Fruit fly (Drosophila melanogaster) whole organism, embryonic: ENCODE results near the gene RpL4.

Experiments used
- BEAF-32 ChIP-seq: fragments of 200-800 bp; sonication (Bioruptor generic); optimal IDR thresholded peaks from 3 replicates; lab custom pipeline; 2017; ENCODE audit warnings: missing biosample characterization, missing genetic modification characterization, mild to moderate bottlenecking, moderate library complexity, missing genetic modification reagents
- CG1024 ChIP-seq: fragments of 200-800 bp; sonication (Bioruptor generic); IDR thresholded peaks from 2 replicates; pipeline ENCODE4 v1.3.6; 2022; ENCODE audit warnings: missing biosample characterization, missing genetic modification characterization
- CG11085 ChIP-seq: fragments of 200-800 bp; sonication (Bioruptor generic); IDR thresholded peaks from 2 replicates; pipeline ENCODE4 v1.3.6; 2022; ENCODE audit warnings: missing biosample characterization, missing genetic modification characterization
- CG11560 ChIP-seq: fragments of 200-800 bp; sonication (Bioruptor generic); IDR thresholded peaks from 3 replicates; pipeline ENCODE4 v1.3.6; 2022; ENCODE audit warnings: missing biosample characterization, missing genetic modification characterization
- CG11696 ChIP-seq: fragments of 200-800 bp; sonication (Bioruptor generic); IDR thresholded peaks from 2 replicates; pipeline ENCODE4 v1.3.6; 2022; ENCODE audit warnings: missing biosample characterization, missing genetic modification characterization
- CG12391 ChIP-seq: fragments of 200-800 bp; sonication (Bioruptor generic); optimal IDR thresholded peaks from 3 replicates; lab custom pipeline; 2018; ENCODE audit warnings: missing biosample characterization, mild to moderate bottlenecking, missing genetic modification characterization, moderate library complexity
- CG13424 ChIP-seq: fragments of 200-800 bp; sonication (Bioruptor generic); optimal IDR thresholded peaks from 2 replicates; lab custom pipeline; 2019; ENCODE audit warnings: missing biosample characterization, mild to moderate bottlenecking, missing genetic modification characterization, moderate library complexity
- CG13775 ChIP-seq: fragments of 200-800 bp; sonication (Bioruptor generic); optimal IDR thresholded peaks from 3 replicates; lab custom pipeline; 2017; ENCODE audit warnings: missing biosample characterization, mild to moderate bottlenecking, missing genetic modification characterization
- CG16815 ChIP-seq: fragments of 200-800 bp; sonication (Bioruptor generic); optimal IDR thresholded peaks from 3 replicates; lab custom pipeline; 2017; ENCODE audit warnings: missing biosample characterization, mild to moderate bottlenecking, missing genetic modification characterization
- CG17186 ChIP-seq: fragments of 200-800 bp; sonication (Bioruptor generic); optimal IDR thresholded peaks from 3 replicates; lab custom pipeline; 2017; ENCODE audit warnings: missing biosample characterization, missing genetic modification reagents, missing genetic modification characterization
- CG1792 ChIP-seq: fragments of 200-800 bp; sonication (Bioruptor generic); optimal IDR thresholded peaks from 2 replicates; lab custom pipeline; 2016; ENCODE audit warnings: missing biosample characterization, missing genetic modification characterization
- CG3995 ChIP-seq: fragments of 200-800 bp; sonication (Bioruptor generic); optimal IDR thresholded peaks from 3 replicates; lab custom pipeline; 2016; ENCODE audit warnings: missing biosample characterization, missing genetic modification characterization
- CG7357 ChIP-seq: fragments of 200-800 bp; sonication (Bioruptor generic); IDR thresholded peaks from 3 replicates; pipeline ENCODE4 v1.3.6; 2022; ENCODE audit warnings: missing biosample characterization, missing genetic modification characterization
- CG8765 ChIP-seq: fragments of 200-800 bp; sonication (Bioruptor generic); IDR thresholded peaks from 2 replicates; pipeline ENCODE4 v1.3.6; 2022; ENCODE audit warnings: missing biosample characterization, missing genetic modification characterization
- CG9609 ChIP-seq: fragments of 200-800 bp; sonication (Bioruptor generic); optimal IDR thresholded peaks from 3 replicates; lab custom pipeline; 2016; ENCODE audit warnings: missing biosample characterization, missing genetic modification characterization
- Camta ChIP-seq: fragments of 200-800 bp; sonication (Bioruptor generic); optimal IDR thresholded peaks from 2 replicates; lab custom pipeline; 2016; ENCODE audit warnings: missing biosample characterization, missing genetic modification characterization
- Deaf1 ChIP-seq: fragments of 200-800 bp; optimal IDR thresholded peaks from 3 replicates; lab custom pipeline; 2019; ENCODE audit warnings: missing biosample characterization, mild to moderate bottlenecking, missing genetic modification characterization, moderate library complexity
- E2f2 ChIP-seq: fragments of 200-800 bp; sonication (Bioruptor generic); IDR thresholded peaks from 2 replicates; pipeline ENCODE4 v1.3.6; 2022; ENCODE audit warnings: missing biosample characterization, missing genetic modification characterization
- H15 ChIP-seq: fragments of 200-800 bp; sonication (Bioruptor generic); IDR thresholded peaks from 3 replicates; pipeline ENCODE4 v1.3.6; 2022; ENCODE audit warnings: missing biosample characterization, missing genetic modification characterization
- HLH3B ChIP-seq: fragments of 200-800 bp; sonication (Bioruptor generic); IDR thresholded peaks from 2 replicates; pipeline ENCODE4 v1.3.6; 2022; ENCODE audit warnings: missing biosample characterization, missing genetic modification characterization
- HLHmδ ChIP-seq: fragments of 200-800 bp; sonication (Bioruptor generic); optimal IDR thresholded peaks from 2 replicates; lab custom pipeline; 2018; ENCODE audit warnings: missing biosample characterization, mild to moderate bottlenecking, missing genetic modification characterization, moderate library complexity
- Hmx ChIP-seq: fragments of 200-800 bp; sonication (Bioruptor generic); optimal IDR thresholded peaks from 2 replicates; lab custom pipeline; 2016; ENCODE audit warnings: missing biosample characterization, missing genetic modification characterization
- Hsf ChIP-seq: fragments of 200-800 bp; sonication (Bioruptor generic); optimal IDR thresholded peaks from 3 replicates; lab custom pipeline; 2016; ENCODE audit warnings: missing biosample characterization, missing genetic modification characterization
- NK7.1 ChIP-seq: fragments of 200-800 bp; sonication (Bioruptor generic); optimal IDR thresholded peaks from 3 replicates; lab custom pipeline; 2016; ENCODE audit warnings: missing biosample characterization, missing genetic modification characterization
- Nf-YB ChIP-seq: fragments of 200-800 bp; sonication (Bioruptor generic); optimal IDR thresholded peaks from 3 replicates; lab custom pipeline; 2019; ENCODE audit warnings: missing biosample characterization, mild to moderate bottlenecking, missing genetic modification characterization, moderate library complexity
- Nf-YC ChIP-seq: fragments of 200-800 bp; optimal IDR thresholded peaks from 3 replicates; lab custom pipeline; 2019; ENCODE audit warnings: missing biosample characterization, mild to moderate bottlenecking, missing genetic modification characterization, moderate library complexity
- Rfx ChIP-seq: fragments of 200-800 bp; sonication (Bioruptor generic); IDR thresholded peaks from 2 replicates; pipeline ENCODE4 v1.3.6; 2022; ENCODE audit warnings: missing biosample characterization, missing genetic modification characterization
- Scr ChIP-seq: fragments of 200-800 bp; sonication (Bioruptor generic); IDR thresholded peaks from 2 replicates; pipeline ENCODE4 v1.3.6; 2022; ENCODE audit warnings: missing biosample characterization, missing genetic modification characterization; ENCODE audit not compliant: partially characterized antibody
- Sox102F ChIP-seq: fragments of 200-800 bp; sonication (Bioruptor generic); optimal IDR thresholded peaks from 2 replicates; lab custom pipeline; 2018; ENCODE audit warnings: missing biosample characterization, mild to moderate bottlenecking, missing genetic modification characterization, moderate library complexity
- aop ChIP-seq: fragments of 200-800 bp; sonication (Bioruptor generic); IDR thresholded peaks from 2 replicates; pipeline ENCODE4 v1.3.6; 2022; ENCODE audit warnings: missing biosample characterization, missing genetic modification characterization
- ara ChIP-seq: fragments of 200-800 bp; sonication (Bioruptor generic); IDR thresholded peaks from 2 replicates; pipeline ENCODE4 v1.3.6; 2022; ENCODE audit warnings: missing biosample characterization, missing genetic modification characterization
- bab2 ChIP-seq: fragments of 200-800 bp; sonication (Bioruptor generic); optimal IDR thresholded peaks from 2 replicates; lab custom pipeline; 2016; ENCODE audit warnings: missing biosample characterization, missing genetic modification characterization
- caup ChIP-seq: fragments of 200-800 bp; sonication (Bioruptor generic); optimal IDR thresholded peaks from 3 replicates; lab custom pipeline; 2017; ENCODE audit warnings: missing biosample characterization, mild to moderate bottlenecking, missing genetic modification characterization, moderate library complexity; ENCODE audit not compliant: severe bottlenecking
- dan ChIP-seq: fragments of 200-800 bp; sonication (Bioruptor generic); IDR thresholded peaks from 2 replicates; pipeline ENCODE4 v1.3.6; 2022; ENCODE audit warnings: missing biosample characterization, missing genetic modification characterization
- dimm ChIP-seq: fragments of 200-800 bp; sonication (Bioruptor generic); IDR thresholded peaks from 2 replicates; pipeline ENCODE4 v1.3.6; 2022; ENCODE audit warnings: missing biosample characterization, missing genetic modification characterization
- eyg ChIP-seq: fragments of 200-800 bp; sonication (Bioruptor generic); optimal IDR thresholded peaks from 3 replicates; lab custom pipeline; 2016; ENCODE audit warnings: missing biosample characterization, missing genetic modification characterization
- gcm2 ChIP-seq: fragments of 200-800 bp; sonication (Bioruptor generic); optimal IDR thresholded peaks from 2 replicates; lab custom pipeline; 2016; ENCODE audit warnings: missing biosample characterization, missing genetic modification characterization
- gem ChIP-seq: fragments of 200-800 bp; sonication (Bioruptor generic); optimal IDR thresholded peaks from 2 replicates; lab custom pipeline; 2019; ENCODE audit warnings: missing biosample characterization, mild to moderate bottlenecking, missing genetic modification characterization, moderate library complexity
- jumu ChIP-seq: fragments of 200-800 bp; sonication (Bioruptor generic); optimal IDR thresholded peaks from 3 replicates; lab custom pipeline; 2016; ENCODE audit warnings: missing biosample characterization, missing genetic modification characterization
- ken ChIP-seq: fragments of 200-800 bp; sonication (Bioruptor generic); IDR thresholded peaks from 3 replicates; pipeline ENCODE4 v1.3.6; 2022; ENCODE audit warnings: missing biosample characterization, missing genetic modification characterization
- knrl ChIP-seq: fragments of 200-800 bp; sonication (Bioruptor generic); IDR thresholded peaks from 3 replicates; pipeline ENCODE4 v1.3.6; 2022; ENCODE audit warnings: missing biosample characterization, missing genetic modification characterization; ENCODE audit not compliant: partially characterized antibody
- lilli ChIP-seq: fragments of 200-800 bp; sonication (Bioruptor generic); optimal IDR thresholded peaks from 3 replicates; lab custom pipeline; 2016; ENCODE audit warnings: missing biosample characterization, missing genetic modification characterization
- mirr ChIP-seq: fragments of 200-800 bp; sonication (Bioruptor generic); optimal IDR thresholded peaks from 3 replicates; lab custom pipeline; 2018; ENCODE audit warnings: missing biosample characterization, mild to moderate bottlenecking, missing genetic modification characterization
- pita ChIP-seq: fragments of 200-800 bp; sonication (Bioruptor generic); optimal IDR thresholded peaks from 2 replicates; lab custom pipeline; 2017; ENCODE audit warnings: missing biosample characterization, mild to moderate bottlenecking, missing genetic modification characterization
- repo ChIP-seq: fragments of 200-800 bp; sonication (Bioruptor generic); optimal IDR thresholded peaks from 2 replicates; lab custom pipeline; 2016; ENCODE audit warnings: missing biosample characterization, missing genetic modification characterization
- ro ChIP-seq: fragments of 200-800 bp; sonication (Bioruptor generic); IDR thresholded peaks from 2 replicates; pipeline ENCODE4 v1.3.6; 2022; ENCODE audit warnings: missing biosample characterization, missing genetic modification characterization
- seq ChIP-seq: fragments of 200-800 bp; sonication (Bioruptor generic); IDR thresholded peaks from 2 replicates; pipeline ENCODE4 v1.3.6; 2022; ENCODE audit warnings: missing biosample characterization, missing genetic modification characterization
- so ChIP-seq: fragments of 200-800 bp; sonication (Bioruptor generic); IDR thresholded peaks from 3 replicates; pipeline ENCODE4 v1.3.6; 2022; ENCODE audit warnings: missing biosample characterization, missing genetic modification characterization
- sug ChIP-seq: fragments of 200-800 bp; optimal IDR thresholded peaks from 2 replicates; lab custom pipeline; 2019; ENCODE audit warnings: missing biosample characterization, mild to moderate bottlenecking, missing genetic modification characterization, moderate library complexity
- tna ChIP-seq: fragments of 200-800 bp; sonication (Bioruptor generic); IDR thresholded peaks from 2 replicates; pipeline ENCODE4 v1.3.6; 2022; ENCODE audit warnings: missing biosample characterization, missing genetic modification characterization; ENCODE audit not compliant: partially characterized antibody

The RpL4 gene

DNA sequence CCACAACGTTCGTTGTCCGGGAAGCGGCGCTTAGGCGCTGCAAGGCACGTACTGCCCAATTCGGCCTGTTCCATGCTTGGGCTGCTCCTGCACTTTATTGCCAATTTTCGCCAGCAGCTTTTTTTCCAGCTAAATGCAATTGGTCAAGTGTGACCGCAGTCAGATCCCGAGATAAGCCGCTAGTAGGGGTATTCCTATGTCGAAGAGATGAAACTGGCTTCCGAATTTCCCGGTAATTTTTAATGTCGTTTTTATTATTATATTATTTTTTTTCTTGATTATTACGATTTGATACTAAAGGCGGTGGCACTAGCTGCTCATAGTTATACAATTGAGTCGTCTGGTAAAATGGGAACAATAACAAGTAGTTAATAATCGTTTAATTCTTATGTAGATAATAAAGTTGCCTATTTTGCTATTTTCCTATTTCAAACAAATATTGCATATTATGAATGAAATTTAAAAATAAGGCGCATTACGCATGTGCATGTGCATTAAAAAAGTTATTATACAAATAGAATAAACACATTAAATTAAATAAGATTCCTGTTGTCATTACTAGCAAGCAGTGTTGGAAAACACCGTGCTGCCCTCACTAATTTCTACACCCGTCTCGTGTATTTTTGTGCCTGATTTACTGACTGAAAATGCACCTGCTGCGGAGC, 6.1 kb upstream of the RpL4 start, which contains the start of the genes CG5003 and mRpS22:
Gene CG5003, minus strand, starts transcription at position 162 of the 665 bp plus-strand sequence.
Gene mRpS22, plus strand, starts transcription at position 554 of the 665 bp plus-strand sequence.
- TF ChIP-seq dimm (GFP tag; lab: Robert Waterston, UW) (no peak), ken (GFP tag; lab: Robert Waterston, UW) (no peak), Hmx (GFP tag; lab: Kevin White, UChicago) (no peak), CG12391 (tag; lab: Kevin White, UChicago) (peak; percentile 81), ara (GFP tag; lab: Robert Waterston, UW) (no peak), Camta (GFP tag; lab: Kevin White, UChicago) (no peak), CG11696 (GFP tag; lab: Robert Waterston, UW) (no peak), HLHmδ (GFP tag; lab: Kevin White, UChicago) (no peak), Deaf1 (peak; percentile 22), CG3995 (GFP tag; lab: Kevin White, UChicago) (peak; percentile 26), CG11085 (no peak), seq (no peak), gcm2 (GFP tag; lab: Kevin White, UChicago) (no peak), so (GFP tag; lab: Robert Waterston, UW) (no peak), CG8765 (GFP tag; lab: Robert Waterston, UW) (0 out of 2 replicates have a peak, but pooled peaks have one; percentile 5), H15 (GFP tag; lab: Robert Waterston, UW) (no peak), bab2 (GFP tag; lab: Kevin White, UChicago) (peak; percentile 1), sug (tag; lab: Kevin White, UChicago) (peak; percentile 73), HLH3B (GFP tag; lab: Robert Waterston, UW) (no peak), aop (no peak), E2f2 (GFP tag; lab: Robert Waterston, UW) (peak; percentile 16; the same call in 1 of the 2 replicates), pita (GFP tag; lab: Kevin White, UChicago) (no peak), Nf-YC (tag; lab: Kevin White, UChicago) (peak; percentile 73), CG7357 (GFP tag; lab: Robert Waterston, UW) (0 out of 3 replicates have a peak, but pooled peaks have one; percentile 26), Nf-YB (GFP tag; lab: Kevin White, UChicago) (peak; percentile 42), CG9609 (GFP tag; lab: Kevin White, UChicago) (no peak), lilli (GFP tag; lab: Kevin White, UChicago) (peak; percentile 63), CG17186 (GFP tag; lab: Kevin White, UChicago) (no peak), repo (GFP tag; lab: Kevin White, UChicago) (no peak), Scr (GFP tag; lab: Robert Waterston, UW) (peak; percentile 48; the same call in 1 of the 2 replicates), ro (0 out of 2 replicates have a peak, but pooled peaks have one; percentile 7), tna (peak; percentile 34; the same call in 1 of the 2 replicates), BEAF-32 (GFP tag; lab: Kevin White, UChicago) (peak; percentile 68), jumu (GFP tag; lab: Kevin White, UChicago) (no peak), CG13424 (peak; percentile 75), NK7.1 (GFP tag; lab: Kevin White, UChicago) (no peak), caup (GFP tag; lab: Kevin White, UChicago) (peak; percentile 39), Hsf (GFP tag; lab: Kevin White, UChicago) (peak; percentile 54), gem (tag; lab: Kevin White, UChicago) (peak; percentile 79), eyg (GFP tag; lab: Kevin White, UChicago) (no peak), mirr (GFP tag; lab: Kevin White, UChicago) (peak; percentile 3), CG13775 (peak; percentile 75), Sox102F (GFP tag; lab: Kevin White, UChicago) (peak; percentile 59), CG1024 (GFP tag; lab: Robert Waterston, UW) (no peak), Rfx (peak; percentile 68; the same call in 1 of the 2 replicates), CG1792 (GFP tag; lab: Kevin White, UChicago) (no peak), knrl (GFP tag; lab: Robert Waterston, UW) (peak; percentile 21; the same call in 1 of the 3 replicates), CG16815 (GFP tag; lab: Kevin White, UChicago) (peak; percentile 47), dan (no peak), CG11560 (tag; lab: Robert Waterston, UW) (no peak)
